Worm (Caenorhabditis elegans): Measurements from ENCODE around the gene B0280.2.

B0280.2 gene

DNA sequence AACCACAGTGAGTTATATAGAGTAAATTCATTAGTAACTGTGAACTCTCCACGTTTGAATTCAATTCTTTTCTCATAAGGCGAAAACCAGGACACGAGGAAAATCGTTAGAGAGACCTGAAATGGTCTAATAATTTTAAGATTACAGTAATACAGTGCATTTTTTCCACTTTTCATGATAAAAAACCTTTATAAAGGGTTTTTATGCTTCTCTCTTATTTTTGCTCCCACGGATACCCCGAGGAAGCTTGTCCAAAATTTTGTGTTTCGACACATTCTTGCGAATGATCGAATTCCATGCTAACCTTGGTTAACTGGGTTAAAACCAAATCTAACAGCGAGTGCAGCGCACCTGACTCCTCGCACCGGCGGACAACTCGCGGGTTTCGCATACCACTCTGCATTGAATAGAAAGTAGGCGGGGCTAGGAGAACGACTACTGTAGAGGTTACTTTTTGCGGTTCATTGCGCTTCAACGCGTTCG is 15.8 kb downstream of the B0280.2 start (continued):
- TF ChIP-seq nfyb-1 (GFP tag; IDR thresholded peaks at IDR 0.05) (peak; percentile 72), nfya-2 (GFP tag; IDR thresholded peaks at IDR 0.05) (no peak), bed-1 (GFP tag; IDR thresholded peaks at IDR 0.05) (no peak), snpc-1.3 (tag; optimal IDR thresholded peaks at IDR 0.05; ENCODE audit: insufficient read depth) (peak; percentile 89), snpc-3.4 (tag; optimal IDR thresholded peaks at IDR 0.05) (peak; percentile 91), ceh-79 (tag; optimal IDR thresholded peaks at IDR 0.05) (no peak), K12H6.12 (tag; optimal IDR thresholded peaks at IDR 0.05) (no peak), ztf-3 (GFP tag; optimal IDR thresholded peaks at IDR 0.05) (no peak), madf-6 (GFP tag; IDR thresholded peaks at IDR 0.05) (peak; percentile 78), atf-7 (tag; optimal IDR thresholded peaks at IDR 0.05) (no peak), B0261.1 (tag; optimal IDR thresholded peaks at IDR 0.05) (no peak), F23B12.7 (tag; optimal IDR thresholded peaks at IDR 0.05; ENCODE audit: insufficient read depth) (no peak), ztf-25 (GFP tag; IDR thresholded peaks at IDR 0.05) (no peak), aptf-3 (GFP tag; IDR thresholded peaks at IDR 0.05) (no peak), rcor-1 (GFP tag; IDR thresholded peaks at IDR 0.05) (peak; percentile 55; the same call in 1 of the 2 replicates), madf-10 (tag; optimal IDR thresholded peaks at IDR 0.05) (no peak), lsy-27 (tag; optimal IDR thresholded peaks at IDR 0.05; ENCODE audit: borderline replicate concordance, insufficient read depth) (no peak), ccch-3 (GFP tag; optimal IDR thresholded peaks at IDR 0.05) (no peak), F33H1.4 (GFP tag; IDR thresholded peaks at IDR 0.05) (peak; percentile 51), gei-17 (GFP tag; optimal IDR thresholded peaks at IDR 0.05) (no peak), hmg-20 (GFP tag; IDR thresholded peaks at IDR 0.05) (no peak), hlh-12 (tag; optimal IDR thresholded peaks at IDR 0.05) (no peak), K11D2.4 (GFP tag; IDR thresholded peaks at IDR 0.05) (no peak), let-607 (tag; optimal IDR thresholded peaks at IDR 0.05) (peak in 1 of 2 experiments; percentile 8), pha-4 (tag; optimal IDR thresholded peaks at IDR 0.05) (no peak), ceh-40 (GFP tag; IDR thresholded peaks at IDR 0.05) (no peak), hsf-1 (GFP tag; IDR thresholded peaks at IDR 0.05) (peak; percentile 43; the same call in 1 of the 2 replicates), dpff-1 (tag; optimal IDR thresholded peaks at IDR 0.05) (no peak), snpc-1.1 (tag; optimal IDR thresholded peaks at IDR 0.05; ENCODE audit: insufficient read depth) (peak; percentile 98), lin-54 (GFP tag; optimal IDR thresholded peaks at IDR 0.05) (peak; percentile 67), Y95B8A.8 (GFP tag; IDR thresholded peaks at IDR 0.05) (peak; percentile 83), tlf-1 (GFP tag; optimal IDR thresholded peaks at IDR 0.05) (peak; percentile 31), ztf-22 (GFP tag; optimal IDR thresholded peaks at IDR 0.05) (no peak), bed-2 (GFP tag; IDR thresholded peaks at IDR 0.05) (no peak), ceh-100 (GFP tag; IDR thresholded peaks at IDR 0.05) (0 out of 2 replicates have a peak, but pooled peaks have one; percentile 9), ceh-58 (GFP tag; IDR thresholded peaks at IDR 0.05) (no peak), Y56A3A.18 (GFP tag; IDR thresholded peaks at IDR 0.05) (0 out of 2 replicates have a peak, but pooled peaks have one; percentile 37), lir-1 (GFP tag; conservative IDR thresholded peaks at IDR 0.05) (0 out of 2 replicates have a peak, but pooled peaks have one; percentile 16), ztf-28 (GFP tag; IDR thresholded peaks at IDR 0.05) (0 out of 2 replicates have a peak, but pooled peaks have one; percentile 14), F37B4.10 (GFP tag; IDR thresholded peaks at IDR 0.05) (no peak), snpc-4 (GFP tag; optimal IDR thresholded peaks at IDR 0.05) (peak; percentile 94), snpc-4 (tag; optimal IDR thresholded peaks at IDR 0.05) (peak; percentile 94 to 98 (median 96)), C06A6.2 (GFP tag; conservative IDR thresholded peaks at IDR 0.05) (no peak), lin-40 (tag; optimal IDR thresholded peaks at IDR 0.05) (no peak), madf-3 (GFP tag; IDR thresholded peaks at IDR 0.05) (peak; percentile 50; the same call in 1 of the 2 replicates), Y79H2A.3 (GFP tag; conservative IDR thresholded peaks at IDR 0.05) (no peak), T07F8.4 (tag; optimal IDR thresholded peaks at IDR 0.05) (no peak), xnd-1 (tag; optimal IDR thresholded peaks at IDR 0.05) (no peak)

All from whole organism, young adult.